Fruit fly (Drosophila melanogaster) whole organism, wandering third instar larva: ENCODE measurements around the gene CG43336.

Experiments used
- Dfd ChIP-seq: fragments of >200 bp; optimal IDR thresholded peaks from 2 replicates; lab custom pipeline; 2017; ENCODE audit warnings: missing biosample characterization, missing genetic modification characterization
- OdsH ChIP-seq: fragments of 200-800 bp; sonication (Bioruptor generic); optimal IDR thresholded peaks from 2 replicates; lab custom pipeline; 2016; ENCODE audit warnings: missing biosample characterization, mild to moderate bottlenecking, missing genetic modification characterization
- br ChIP-seq: fragments of 200-800 bp; sonication (Bioruptor generic); optimal IDR thresholded peaks from 2 replicates; lab custom pipeline; 2016; ENCODE audit warnings: missing biosample characterization, missing genetic modification characterization
- fru ChIP-seq: fragments of 200-800 bp; sonication (Bioruptor generic); optimal IDR thresholded peaks from 3 replicates; lab custom pipeline; 2016; ENCODE audit warnings: missing biosample characterization, mild to moderate bottlenecking, missing genetic modification characterization
- psq ChIP-seq: fragments of 200-800 bp; sonication (Bioruptor generic); optimal IDR thresholded peaks from 3 replicates; lab custom pipeline; 2017; ENCODE audit warnings: missing biosample characterization, mild to moderate bottlenecking, missing genetic modification characterization, moderate library complexity
- tai ChIP-seq: sonication (Bioruptor generic); optimal IDR thresholded peaks from 2 replicates; lab custom pipeline; 2016; ENCODE audit warnings: missing biosample characterization, missing genetic modification characterization

- TF ChIP-seq psq (GFP tag; lab: Kevin White, UChicago) (no peak), br (GFP tag; lab: Kevin White, UChicago) (no peak), tai (no peak), Dfd (GFP tag; lab: Kevin White, UChicago) (no peak), fru (GFP tag; lab: Kevin White, UChicago) (no peak), OdsH (GFP tag; lab: Kevin White, UChicago) (no peak)
Measured at dm6 chr3R:15665962-15666361, 29.0 kb downstream of the CG43336 start, which contains the start of gene pxb.
